Worm (Caenorhabditis elegans) whole organism, L1 larva: ENCODE data around the gene mcm-6.

Experiments
- alr-1 ChIP-seq: fragments of 200-800 bp; sonication (Bioruptor generic); optimal IDR thresholded peaks from 2 replicates; lab custom pipeline; 2018; ENCODE audit warnings: borderline replicate concordance, mild to moderate bottlenecking, missing genetic modification characterization, missing compliant biosample characterization
- ama-1 ChIP-seq: fragments of 150-350 bp; optimal IDR thresholded peaks from 2 replicates; lab custom pipeline; 2014
- ces-1 ChIP-seq: fragments of 150-350 bp; optimal IDR thresholded peaks from 2 replicates; lab custom pipeline; 2014; ENCODE audit warnings: missing biosample characterization, missing genetic modification reagents, missing genetic modification characterization
- dpl-1 ChIP-seq, 3 experiments: fragments of 150-350 bp in 2 of 3; sonication (generic microtip) in 1 of 3; optimal IDR thresholded peaks; 2 replicates each; lab custom pipeline; 2014 to 2017; ENCODE audit warnings: missing biosample characterization in 3 of 3, missing genetic modification characterization in 3 of 3, missing genetic modification reagents in 3 of 3
- elt-3 ChIP-seq, 6 experiments: fragments of 150-350 bp in 1 of 6; sonication (generic microtip); optimal IDR thresholded peaks; 2 replicates each; lab custom pipeline; 2017 to 2018; ENCODE audit warnings: missing biosample characterization in 6 of 6, missing genetic modification characterization in 6 of 6, inconsistent platforms in 1 of 6
- fkh-10 ChIP-seq: sonication (generic microtip); optimal IDR thresholded peaks from 2 replicates; lab custom pipeline; 2017; ENCODE audit warnings: missing biosample characterization, missing genetic modification reagents, missing genetic modification characterization
- hpl-2 ChIP-seq: fragments of 150-350 bp; optimal IDR thresholded peaks from 2 replicates; lab custom pipeline; 2014; ENCODE audit warnings: missing biosample characterization, missing genetic modification reagents, missing genetic modification characterization
- jun-1 ChIP-seq: fragments of 150-350 bp; optimal IDR thresholded peaks from 2 replicates; lab custom pipeline; 2014; ENCODE audit warnings: missing biosample characterization, missing genetic modification reagents, missing genetic modification characterization
- lin-39 ChIP-seq: fragments of 150-350 bp; optimal IDR thresholded peaks from 2 replicates; lab custom pipeline; 2014; ENCODE audit warnings: missing biosample characterization, missing genetic modification reagents, missing genetic modification characterization
- mdl-1 ChIP-seq, 2 experiments: fragments of 150-350 bp; optimal IDR thresholded peaks; 2 replicates each; lab custom pipeline; 2014 to 2017; ENCODE audit warnings: missing biosample characterization in 2 of 2, missing genetic modification characterization in 2 of 2, inconsistent platforms in 1 of 2
- nhr-76 ChIP-seq: sonication (generic microtip); optimal IDR thresholded peaks from 2 replicates; lab custom pipeline; 2017; ENCODE audit warnings: missing biosample characterization, missing genetic modification characterization
- nhr-90 ChIP-seq: sonication (generic microtip); optimal IDR thresholded peaks from 2 replicates; lab custom pipeline; 2016; ENCODE audit warnings: mild to moderate bottlenecking, missing genetic modification characterization, missing compliant biosample characterization; ENCODE audit not compliant: poor library complexity
- snpc-4 ChIP-seq: fragments of 150-350 bp; optimal IDR thresholded peaks from 2 replicates; lab custom pipeline; 2014; ENCODE audit warnings: missing biosample characterization, missing genetic modification characterization
- zag-1 ChIP-seq: fragments of 150-350 bp; optimal IDR thresholded peaks from 2 replicates; lab custom pipeline; 2014; ENCODE audit warnings: missing biosample characterization, missing genetic modification characterization

DNA sequence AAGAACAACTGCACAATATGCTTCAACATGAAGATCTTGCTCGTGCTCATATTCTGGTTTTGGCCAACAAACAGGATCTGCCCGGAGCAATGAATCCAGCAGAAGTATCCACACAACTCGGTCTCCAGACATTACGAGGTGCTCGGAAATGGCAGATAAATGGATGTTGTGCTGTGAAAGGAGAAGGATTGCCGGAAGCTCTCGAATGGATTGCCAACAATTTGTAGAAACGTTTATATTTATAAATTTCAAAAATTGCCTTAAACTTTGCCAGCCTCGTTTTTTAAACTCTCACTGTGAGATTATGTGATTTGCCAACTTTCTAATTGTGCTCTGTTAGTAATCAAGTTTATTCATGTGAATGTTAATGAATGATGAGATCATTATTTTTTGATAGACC lies 29.6 kb downstream of the mcm-6 start:
- TF ChIP-seq nhr-76 (no peak), lin-39 (tag; lab: Kevin White, UChicago) (no peak), ces-1 (GFP tag; lab: Kevin White, UChicago) (no peak), ama-1 (lab: Kevin White, UChicago) (no peak), elt-3 (tag; optimal IDR thresholded peaks at IDR 0.05; lab: Kevin White, UChicago) (no peak), zag-1 (tag; lab: Kevin White, UChicago) (no peak), nhr-90 (no peak), mdl-1 (tag; optimal IDR thresholded peaks at IDR 0.05; lab: Kevin White, UChicago) (no peak), fkh-10 (no peak), jun-1 (tag; lab: Kevin White, UChicago) (no peak), alr-1 (tag; lab: Kevin White, UChicago) (no peak), snpc-4 (no peak), dpl-1 (GFP tag; optimal IDR thresholded peaks at IDR 0.05; lab: Kevin White, UChicago) (no peak), hpl-2 (GFP tag; lab: Kevin White, UChicago) (no peak)
